Worm (Caenorhabditis elegans) whole organism, mixed stage, embryonic: Measurements from ENCODE around the gene F11G11.15.
"Not testable (repeated sequence)": the region's sequence is repeated elsewhere in the genome, so short reads cannot be mapped to it uniquely, and the experiment has no call there.

Experiments used
- blmp-1 ChIP-seq: fragments of 150-350 bp; optimal IDR thresholded peaks from 2 replicates; lab custom pipeline; 2014; ENCODE audit warnings: missing biosample characterization, missing genetic modification characterization
- ces-1 ChIP-seq: fragments of 150-350 bp; optimal IDR thresholded peaks from 2 replicates; lab custom pipeline; 2014; ENCODE audit warnings: missing biosample characterization, missing genetic modification reagents, missing genetic modification characterization
- cnd-1 ChIP-seq: fragments of 200-800 bp; sonication (Bioruptor generic); optimal IDR thresholded peaks from 2 replicates; lab custom pipeline; 2018; ENCODE audit warnings: mild to moderate bottlenecking, missing genetic modification characterization, missing compliant biosample characterization
- elt-1 ChIP-seq: sonication (generic microtip); optimal IDR thresholded peaks from 2 replicates; lab custom pipeline; 2017; ENCODE audit warnings: missing genetic modification characterization, mild to moderate bottlenecking, missing compliant biosample characterization, antibody characterized with exemption, moderate library complexity, borderline replicate concordance; ENCODE audit not compliant: insufficient read depth
- hlh-1 ChIP-seq: fragments of 150-350 bp; optimal IDR thresholded peaks from 2 replicates; lab custom pipeline; 2014; ENCODE audit warnings: missing biosample characterization, missing genetic modification reagents, missing genetic modification characterization
- nhr-28 ChIP-seq: fragments of 150-350 bp; optimal IDR thresholded peaks from 2 replicates; lab custom pipeline; 2014; ENCODE audit warnings: missing biosample characterization, missing genetic modification characterization
- pha-4 ChIP-seq: fragments of 150-350 bp; optimal IDR thresholded peaks from 2 replicates; lab custom pipeline; 2018; ENCODE audit warnings: missing biosample characterization, missing genetic modification reagents, missing genetic modification characterization
- sem-2 ChIP-seq: fragments of 200-800 bp; sonication (Bioruptor generic); optimal IDR thresholded peaks from 2 replicates; lab custom pipeline; 2018; ENCODE audit warnings: mild to moderate bottlenecking, missing genetic modification characterization, missing compliant biosample characterization
- snpc-4 ChIP-seq: fragments of 150-350 bp; optimal IDR thresholded peaks from 2 replicates; lab custom pipeline; 2014; ENCODE audit warnings: missing biosample characterization, missing genetic modification characterization
- unc-62 ChIP-seq: fragments of 150-350 bp; optimal IDR thresholded peaks from 2 replicates; lab custom pipeline; 2014; ENCODE audit warnings: missing biosample characterization, missing genetic modification reagents, missing genetic modification characterization
- ztf-11 ChIP-seq: fragments of 150-350 bp; optimal IDR thresholded peaks from 2 replicates; lab custom pipeline; 2014; ENCODE audit warnings: missing biosample characterization, missing genetic modification characterization

- not testable (repeated sequence) for TF ChIP-seq ztf-11 (tag; lab: Kevin White, UChicago); blmp-1 (tag; lab: Kevin White, UChicago); pha-4 (tag; lab: Kevin White, UChicago); hlh-1 (tag; lab: Kevin White, UChicago); cnd-1; nhr-28 (tag; lab: Kevin White, UChicago); unc-62 (GFP tag; lab: Kevin White, UChicago); sem-2 (GFP tag; lab: Kevin White, UChicago); ces-1 (GFP tag; lab: Kevin White, UChicago); elt-1 (tag; lab: Kevin White, UChicago); snpc-4 (tag; lab: Kevin White, UChicago)
Observed at ce11 chrII:4898529-4898928, 23.9 kb downstream of the F11G11.15 start, which contains the start of gene msp-32.
